Fruit fly (Drosophila melanogaster) whole organism, prepupa: ENCODE data around the gene Regnase-1.

Experiments used
- Blimp-1 ChIP-seq: fragments of 200-800 bp; sonication (Bioruptor generic); optimal IDR thresholded peaks from 3 replicates; lab custom pipeline; 2017; ENCODE audit warnings: missing biosample characterization, missing genetic modification characterization, mild to moderate bottlenecking, moderate library complexity, missing genetic modification reagents
- CG10631 ChIP-seq: fragments of 200-800 bp; sonication (Bioruptor generic); optimal IDR thresholded peaks from 2 replicates; lab custom pipeline; 2016; ENCODE audit warnings: missing biosample characterization, missing genetic modification characterization
- CG11294 ChIP-seq: fragments of 200-800 bp; sonication (Bioruptor generic); IDR thresholded peaks from 2 replicates; pipeline ENCODE4 v1.3.6; 2022; ENCODE audit warnings: missing biosample characterization, missing genetic modification characterization
- CG11762 ChIP-seq: fragments of 200-800 bp; sonication (Bioruptor generic); optimal IDR thresholded peaks from 3 replicates; lab custom pipeline; 2016; ENCODE audit warnings: missing biosample characterization, missing genetic modification characterization; ENCODE audit not compliant: insufficient read depth
- CG11902 ChIP-seq: fragments of 200-800 bp; sonication (Bioruptor generic); optimal IDR thresholded peaks from 3 replicates; lab custom pipeline; 2016; ENCODE audit warnings: missing biosample characterization, missing genetic modification characterization
- CG1621 ChIP-seq: fragments of 200-800 bp; sonication (Bioruptor generic); optimal IDR thresholded peaks from 3 replicates; lab custom pipeline; 2018; ENCODE audit warnings: missing biosample characterization, mild to moderate bottlenecking, missing genetic modification characterization
- CG3032 ChIP-seq: fragments of 200-800 bp; optimal IDR thresholded peaks from 2 replicates; lab custom pipeline; 2019; ENCODE audit warnings: missing biosample characterization, mild to moderate bottlenecking, missing genetic modification characterization, moderate library complexity
- CG32006 ChIP-seq: fragments of 200-800 bp; sonication (Bioruptor generic); optimal IDR thresholded peaks from 3 replicates; lab custom pipeline; 2017; ENCODE audit warnings: missing biosample characterization, mild to moderate bottlenecking, missing genetic modification characterization
- CG34406 ChIP-seq: fragments of 200-800 bp; sonication (Bioruptor generic); optimal IDR thresholded peaks from 3 replicates; lab custom pipeline; 2016; ENCODE audit warnings: missing biosample characterization, missing genetic modification characterization
- CG3919 ChIP-seq: fragments of 200-800 bp; sonication (Bioruptor generic); optimal IDR thresholded peaks from 3 replicates; lab custom pipeline; 2016; ENCODE audit warnings: missing biosample characterization, missing genetic modification characterization
- CG4318 ChIP-seq: fragments of 200-800 bp; sonication (Bioruptor generic); optimal IDR thresholded peaks from 3 replicates; lab custom pipeline; 2017; ENCODE audit warnings: missing biosample characterization, mild to moderate bottlenecking, missing genetic modification characterization
- CG6163 ChIP-seq: fragments of 200-800 bp; sonication (Bioruptor generic); IDR thresholded peaks from 3 replicates; pipeline ENCODE4 v1.3.6; 2022; ENCODE audit warnings: missing biosample characterization, missing genetic modification characterization
- CG6276 ChIP-seq: fragments of 200-800 bp; sonication (Bioruptor generic); optimal IDR thresholded peaks from 2 replicates; lab custom pipeline; 2017; ENCODE audit warnings: missing biosample characterization, mild to moderate bottlenecking, missing genetic modification characterization
- CG6792 ChIP-seq: fragments of 200-800 bp; sonication (Bioruptor generic); optimal IDR thresholded peaks from 3 replicates; lab custom pipeline; 2016; ENCODE audit warnings: missing biosample characterization, missing genetic modification characterization
- CG6808 ChIP-seq: fragments of 200-800 bp; sonication (Bioruptor generic); optimal IDR thresholded peaks from 3 replicates; lab custom pipeline; 2017; ENCODE audit warnings: missing biosample characterization, missing genetic modification characterization, mild to moderate bottlenecking, moderate library complexity, missing genetic modification reagents
- CG7368 ChIP-seq: fragments of 200-800 bp; sonication (Bioruptor generic); optimal IDR thresholded peaks from 3 replicates; lab custom pipeline; 2016; ENCODE audit warnings: missing biosample characterization, missing genetic modification characterization
- CG8119 ChIP-seq: fragments of 200-800 bp; sonication (Bioruptor generic); IDR thresholded peaks from 3 replicates; pipeline ENCODE4 v1.3.6; 2022; ENCODE audit warnings: missing biosample characterization, missing genetic modification characterization
- CG8319 ChIP-seq: fragments of 200-800 bp; sonication (Bioruptor generic); optimal IDR thresholded peaks from 3 replicates; lab custom pipeline; 2016; ENCODE audit warnings: missing biosample characterization, missing genetic modification characterization
- CG8632 ChIP-seq: fragments of 200-800 bp; sonication (Bioruptor generic); optimal IDR thresholded peaks from 3 replicates; lab custom pipeline; 2016; ENCODE audit warnings: missing biosample characterization, missing genetic modification characterization
- CG9139 ChIP-seq: fragments of 200-800 bp; sonication (Bioruptor generic); optimal IDR thresholded peaks from 3 replicates; lab custom pipeline; 2017; ENCODE audit warnings: missing biosample characterization, mild to moderate bottlenecking, missing genetic modification characterization
- Eip78C ChIP-seq: fragments of 200-800 bp; sonication (Bioruptor generic); peaks from one replicate; lab custom pipeline; 2016; ENCODE audit warnings: missing biosample characterization, missing genetic modification characterization
- Eip93F ChIP-seq: fragments of 200-800 bp; sonication (Bioruptor generic); optimal IDR thresholded peaks from 2 replicates; lab custom pipeline; 2016; ENCODE audit warnings: missing biosample characterization, mild to moderate bottlenecking, missing genetic modification characterization
- Ets21C ChIP-seq: fragments of 200-800 bp; sonication (Bioruptor generic); optimal IDR thresholded peaks from 3 replicates; lab custom pipeline; 2016; ENCODE audit warnings: missing biosample characterization, missing genetic modification characterization
- Met ChIP-seq: fragments of 200-800 bp; sonication (Bioruptor generic); optimal IDR thresholded peaks from 3 replicates; lab custom pipeline; 2016; ENCODE audit warnings: missing biosample characterization, missing genetic modification characterization
- OdsH ChIP-seq: fragments of 200-800 bp; sonication (Bioruptor generic); optimal IDR thresholded peaks from 3 replicates; lab custom pipeline; 2016; ENCODE audit warnings: missing biosample characterization, missing genetic modification characterization
- Smox ChIP-seq: fragments of 200-800 bp; sonication (Bioruptor generic); optimal IDR thresholded peaks from 3 replicates; lab custom pipeline; 2016; ENCODE audit warnings: missing biosample characterization, missing genetic modification characterization
- Sox102F ChIP-seq: fragments of 200-800 bp; sonication (Bioruptor generic); optimal IDR thresholded peaks from 2 replicates; lab custom pipeline; 2016; ENCODE audit warnings: missing biosample characterization, mild to moderate bottlenecking, missing genetic modification characterization
- Sox14 ChIP-seq: fragments of 200-800 bp; sonication (Bioruptor generic); optimal IDR thresholded peaks from 3 replicates; lab custom pipeline; 2016; ENCODE audit warnings: missing biosample characterization, missing genetic modification characterization
- achi ChIP-seq: fragments of 200-800 bp; sonication (Bioruptor generic); optimal IDR thresholded peaks from 3 replicates; lab custom pipeline; 2016; ENCODE audit warnings: missing biosample characterization, missing genetic modification characterization
- cyc ChIP-seq: fragments of 200-800 bp; sonication (Bioruptor generic); optimal IDR thresholded peaks from 3 replicates; lab custom pipeline; 2016; ENCODE audit warnings: missing biosample characterization, missing genetic modification characterization
- dsx ChIP-seq: fragments of 200-800 bp; optimal IDR thresholded peaks from 3 replicates; lab custom pipeline; 2019; ENCODE audit warnings: missing biosample characterization, mild to moderate bottlenecking, missing genetic modification characterization, moderate library complexity; ENCODE audit not compliant: poor library complexity, severe bottlenecking
- eg ChIP-seq: fragments of 200-800 bp; sonication (Bioruptor generic); IDR thresholded peaks from 3 replicates; pipeline ENCODE4 v1.3.6; 2022; ENCODE audit warnings: missing biosample characterization, missing genetic modification characterization
- esn ChIP-seq: fragments of 200-800 bp; sonication (Bioruptor generic); optimal IDR thresholded peaks from 2 replicates; lab custom pipeline; 2016; ENCODE audit warnings: missing biosample characterization, mild to moderate bottlenecking, missing genetic modification characterization, moderate library complexity
- fd59A ChIP-seq: fragments of 200-800 bp; sonication (Bioruptor generic); optimal IDR thresholded peaks from 2 replicates; lab custom pipeline; 2017; ENCODE audit warnings: missing biosample characterization, mild to moderate bottlenecking, missing genetic modification characterization, missing genetic modification reagents
- fd85E ChIP-seq: fragments of 200-800 bp; sonication (Bioruptor generic); optimal IDR thresholded peaks from 3 replicates; lab custom pipeline; 2016; ENCODE audit warnings: missing biosample characterization, missing genetic modification characterization
- fkh ChIP-seq: fragments of 200-800 bp; sonication (Bioruptor generic); optimal IDR thresholded peaks from 3 replicates; lab custom pipeline; 2017; ENCODE audit warnings: missing biosample characterization, mild to moderate bottlenecking, missing genetic modification characterization, moderate library complexity
- lz ChIP-seq: fragments of 200-800 bp; sonication (Bioruptor generic); optimal IDR thresholded peaks from 3 replicates; lab custom pipeline; 2016; ENCODE audit warnings: missing biosample characterization, missing genetic modification characterization
- net ChIP-seq: fragments of 200-800 bp; sonication (Bioruptor generic); optimal IDR thresholded peaks from 3 replicates; lab custom pipeline; 2016; ENCODE audit warnings: missing biosample characterization, missing genetic modification characterization
- pdm3 ChIP-seq: fragments of 200-800 bp; sonication (Bioruptor generic); optimal IDR thresholded peaks from 3 replicates; lab custom pipeline; 2016; ENCODE audit warnings: missing biosample characterization, missing genetic modification characterization
- salr ChIP-seq, 2 experiments: fragments of 200-800 bp; sonication (Bioruptor generic); optimal IDR thresholded peaks; 3 replicates each; lab custom pipeline; 2016 to 2018; ENCODE audit warnings: missing biosample characterization in 2 of 2, missing genetic modification characterization in 2 of 2, mild to moderate bottlenecking in 1 of 2
- spab ChIP-seq: fragments of 200-800 bp; sonication (Bioruptor generic); optimal IDR thresholded peaks from 2 replicates; lab custom pipeline; 2017; ENCODE audit warnings: missing biosample characterization, mild to moderate bottlenecking, missing genetic modification characterization, missing genetic modification reagents
- ss ChIP-seq, 2 experiments: fragments of 200-800 bp; sonication (Bioruptor generic); optimal IDR thresholded peaks; 2 replicates in 1 of 2; 3 replicates in 1 of 2; lab custom pipeline; 2017 to 2018; ENCODE audit warnings: mild to moderate bottlenecking in 2 of 2, missing biosample characterization in 2 of 2, missing genetic modification characterization in 2 of 2, moderate library complexity in 1 of 2
- svp ChIP-seq: fragments of 200-800 bp; sonication (Bioruptor generic); peaks from one replicate; lab custom pipeline; 2016; ENCODE audit warnings: missing biosample characterization, missing genetic modification characterization
- topi ChIP-seq: fragments of 200-800 bp; sonication (Bioruptor generic); optimal IDR thresholded peaks from 3 replicates; lab custom pipeline; 2016; ENCODE audit warnings: missing biosample characterization, missing genetic modification characterization
- vri ChIP-seq: fragments of 200-800 bp; sonication (Bioruptor generic); optimal IDR thresholded peaks from 3 replicates; lab custom pipeline; 2016; ENCODE audit warnings: missing biosample characterization, mild to moderate bottlenecking, missing genetic modification characterization

Gene Regnase-1

dm6 chr3R:20008372-20009051 is 27.3 kb downstream of the Regnase-1 start, which contains the start of the genes Hs6st and MED25:
Gene Hs6st, minus strand, starts transcription at chr3R:20008512.
Gene MED25, plus strand, starts transcription at chr3R:20008947.
- TF ChIP-seq CG6163 (peak; percentile 49), CG11762 (GFP tag; lab: Kevin White, UChicago) (peak; percentile 36), CG3919 (GFP tag; lab: Kevin White, UChicago) (peak; percentile 61), Sox14 (no peak), Blimp-1 (GFP tag; lab: Kevin White, UChicago) (peak; percentile 22), vri (GFP tag; lab: Kevin White, UChicago) (no peak), CG11902 (GFP tag; lab: Kevin White, UChicago) (no peak), CG6808 (GFP tag; lab: Kevin White, UChicago) (no peak), esn (GFP tag; lab: Kevin White, UChicago) (peak; percentile 30), topi (GFP tag; lab: Kevin White, UChicago) (no peak), CG9139 (GFP tag; lab: Kevin White, UChicago) (no peak), Eip78C (GFP tag; lab: Kevin White, UChicago) (peak; percentile 83), Sox102F (GFP tag; lab: Kevin White, UChicago) (no peak), CG8632 (GFP tag; lab: Kevin White, UChicago) (no peak), cyc (GFP tag; lab: Kevin White, UChicago) (peak; percentile 79), CG10631 (GFP tag; lab: Kevin White, UChicago) (peak; percentile 47), CG8119 (GFP tag; lab: Robert Waterston, UW) (peak; percentile 29; the same call in 1 of the 3 replicates), CG4318 (GFP tag; lab: Kevin White, UChicago) (no peak), lz (GFP tag; lab: Kevin White, UChicago) (peak; percentile 28), CG7368 (peak; percentile 11)

dm6 chr3R:20007399-20008285 is 28.2 kb downstream of the Regnase-1 start:
- TF ChIP-seq Ets21C: no peak
- TF ChIP-seq CG6792 (GFP tag; lab: Kevin White, UChicago): no peak
- TF ChIP-seq CG6808 (GFP tag; lab: Kevin White, UChicago): peak; percentile 42
- TF ChIP-seq CG10631 (GFP tag; lab: Kevin White, UChicago): no peak
- TF ChIP-seq CG4318 (GFP tag; lab: Kevin White, UChicago): no peak
- no peak for TF ChIP-seq fkh
- TF ChIP-seq achi: no peak
- no peak for TF ChIP-seq Eip78C (GFP tag; lab: Kevin White, UChicago)
- TF ChIP-seq pdm3 (GFP tag; lab: Kevin White, UChicago): no peak
- TF ChIP-seq CG34406 (GFP tag; lab: Kevin White, UChicago): no peak
- no peak for TF ChIP-seq CG3919 (GFP tag; lab: Kevin White, UChicago)
- TF ChIP-seq Eip93F (GFP tag; lab: Kevin White, UChicago): no peak
- TF ChIP-seq salr (GFP tag; optimal IDR thresholded peaks at IDR 0.05; lab: Kevin White, UChicago): no peak
- peak; percentile 39 for TF ChIP-seq CG6276 (GFP tag; lab: Kevin White, UChicago)
- TF ChIP-seq Smox (GFP tag; lab: Kevin White, UChicago): no peak
- TF ChIP-seq lz (GFP tag; lab: Kevin White, UChicago): no peak
- TF ChIP-seq fd85E (GFP tag; lab: Kevin White, UChicago): no peak
- TF ChIP-seq CG11294 (GFP tag; lab: Robert Waterston, UW): no peak
- no peak for TF ChIP-seq Sox102F (GFP tag; lab: Kevin White, UChicago)
- peak; percentile 18 for TF ChIP-seq svp (GFP tag; lab: Kevin White, UChicago)
- TF ChIP-seq CG11902 (GFP tag; lab: Kevin White, UChicago): no peak
- no peak for TF ChIP-seq spab (GFP tag; lab: Kevin White, UChicago)
- TF ChIP-seq CG8319 (GFP tag; lab: Kevin White, UChicago): no peak
- TF ChIP-seq fd59A (GFP tag; lab: Kevin White, UChicago): no peak
- TF ChIP-seq CG32006 (GFP tag; lab: Kevin White, UChicago): no peak
- no peak for TF ChIP-seq eg (GFP tag; lab: Robert Waterston, UW)
- no peak for TF ChIP-seq dsx (GFP tag; lab: Kevin White, UChicago)
- TF ChIP-seq ss (GFP tag; optimal IDR thresholded peaks at IDR 0.05; lab: Kevin White, UChicago): peak; percentile 3 to 52
- TF ChIP-seq net: peak; percentile 12
- no peak for TF ChIP-seq CG1621
- peak; percentile 5 for TF ChIP-seq Sox14
- TF ChIP-seq CG11762 (GFP tag; lab: Kevin White, UChicago): no peak
- no peak for TF ChIP-seq topi (GFP tag; lab: Kevin White, UChicago)
- TF ChIP-seq CG3032 (tag; lab: Kevin White, UChicago): no peak
- TF ChIP-seq Met (GFP tag; lab: Kevin White, UChicago): no peak
- no peak for TF ChIP-seq OdsH (GFP tag; lab: Kevin White, UChicago)
